Worm (Caenorhabditis elegans) whole organism, L4 larva: ENCODE measurements around the gene C02F5.2.

Source experiments
- D1046.2 ChIP-seq: fragments of 200-800 bp; sonication (Bioruptor generic); IDR thresholded peaks from 2 replicates; pipeline ENCODE4 v1.3.6; 2022; ENCODE audit warnings: missing genetic modification characterization, missing compliant biosample characterization
- F26F4.8 ChIP-seq: fragments of 200-800 bp; sonication (Bioruptor generic); conservative IDR thresholded peaks from 2 replicates; pipeline ENCODE4 v1.3.6; 2022; ENCODE audit warnings: missing genetic modification characterization, missing compliant biosample characterization
- F37D6.2 ChIP-seq: sonication (generic microtip); optimal IDR thresholded peaks from 2 replicates; lab custom pipeline; 2016; ENCODE audit warnings: mild to moderate bottlenecking, missing genetic modification characterization, missing compliant biosample characterization
- T20F7.1 ChIP-seq: fragments of 200-800 bp; sonication (Bioruptor generic); optimal IDR thresholded peaks from 2 replicates; lab custom pipeline; 2018; ENCODE audit warnings: mild to moderate bottlenecking, missing genetic modification characterization, missing compliant biosample characterization
- Y105C5A.15 ChIP-seq: fragments of 200-800 bp; sonication (Bioruptor generic); IDR thresholded peaks from 2 replicates; pipeline ENCODE4 v1.3.6; 2022; ENCODE audit warnings: missing genetic modification characterization, missing compliant biosample characterization
- aly-2 ChIP-seq: sonication (generic microtip); optimal IDR thresholded peaks from 2 replicates; lab custom pipeline; 2018; ENCODE audit warnings: missing biosample characterization, missing genetic modification characterization
- ceh-62 ChIP-seq: sonication (generic microtip); optimal IDR thresholded peaks from 2 replicates; lab custom pipeline; 2017; ENCODE audit warnings: missing biosample characterization, missing genetic modification characterization
- daf-16 ChIP-seq, 3 experiments: sonication (generic microtip); optimal IDR thresholded peaks; 2 replicates each; lab custom pipeline; 2016 to 2017; ENCODE audit warnings: missing genetic modification characterization in 3 of 3, missing genetic modification reagents in 3 of 3, mild to moderate bottlenecking in 2 of 3, missing compliant biosample characterization in 2 of 3, missing biosample characterization in 1 of 3, moderate library complexity in 1 of 3
- dmd-6 ChIP-seq: fragments of 200-800 bp; sonication (Bioruptor generic); IDR thresholded peaks from 2 replicates; pipeline ENCODE4 v1.3.6; 2022; ENCODE audit warnings: missing genetic modification reagents, missing genetic modification characterization, missing compliant biosample characterization
- dmd-9 ChIP-seq: fragments of 200-800 bp; sonication (Bioruptor generic); IDR thresholded peaks from 2 replicates; pipeline ENCODE4 v1.3.6; 2022; ENCODE audit warnings: missing genetic modification reagents, missing genetic modification characterization, missing compliant biosample characterization
- duxl-1 ChIP-seq: sonication (generic microtip); optimal IDR thresholded peaks from 2 replicates; lab custom pipeline; 2016; ENCODE audit warnings: mild to moderate bottlenecking, missing genetic modification characterization, moderate library complexity, missing compliant biosample characterization; ENCODE audit not compliant: poor library complexity
- dve-1 ChIP-seq: sonication (generic microtip); optimal IDR thresholded peaks from 2 replicates; lab custom pipeline; 2017; ENCODE audit warnings: antibody characterized with exemption, mild to moderate bottlenecking, missing genetic modification characterization, missing compliant biosample characterization; ENCODE audit not compliant: insufficient read depth
- fkh-10 ChIP-seq: fragments of 150-350 bp; optimal IDR thresholded peaks from 2 replicates; lab custom pipeline; 2014; ENCODE audit warnings: missing biosample characterization, missing genetic modification reagents, missing genetic modification characterization
- fos-1 ChIP-seq: fragments of 150-350 bp; optimal IDR thresholded peaks from 2 replicates; lab custom pipeline; 2014; ENCODE audit warnings: missing biosample characterization, missing genetic modification characterization
- hif-1 ChIP-seq, 2 experiments: sonication (generic microtip); optimal IDR thresholded peaks; 2 replicates each; lab custom pipeline; 2016 to 2017; ENCODE audit warnings: missing compliant biosample characterization in 2 of 2, missing genetic modification characterization in 2 of 2, missing genetic modification reagents in 2 of 2, missing genotype in 2 of 2, mild to moderate bottlenecking in 1 of 2
- hlh-11 ChIP-seq: fragments of 200-800 bp; sonication (Bioruptor generic); optimal IDR thresholded peaks from 2 replicates; lab custom pipeline; 2018; ENCODE audit warnings: mild to moderate bottlenecking, missing genetic modification characterization, missing compliant biosample characterization
- hlh-30 ChIP-seq: sonication (generic microtip); optimal IDR thresholded peaks from 2 replicates; lab custom pipeline; 2017; ENCODE audit warnings: antibody characterized with exemption, mild to moderate bottlenecking, missing genetic modification characterization, missing compliant biosample characterization; ENCODE audit not compliant: insufficient read depth
- hmg-1.1 ChIP-seq: fragments of 200-800 bp; sonication (Bioruptor generic); IDR thresholded peaks from 2 replicates; pipeline ENCODE4 v1.3.6; 2022; ENCODE audit warnings: missing genetic modification reagents, missing genetic modification characterization, missing compliant biosample characterization
- lin-29 ChIP-seq: fragments of 200-800 bp; sonication (Bioruptor generic); IDR thresholded peaks from 2 replicates; pipeline ENCODE4 v1.3.6; 2022; ENCODE audit warnings: missing genetic modification reagents, missing genetic modification characterization, missing compliant biosample characterization
- lin-38 ChIP-seq: fragments of 200-800 bp; sonication (Bioruptor generic); IDR thresholded peaks from 2 replicates; pipeline ENCODE4 v1.3.6; 2022; ENCODE audit warnings: missing genetic modification reagents, missing genetic modification characterization, missing compliant biosample characterization
- lsy-2 ChIP-seq, 2 experiments: fragments of 150-350 bp in 1 of 2; sonication (generic microtip) in 1 of 2; optimal IDR thresholded peaks; 2 replicates each; lab custom pipeline; 2014 to 2017; ENCODE audit warnings: missing biosample characterization in 2 of 2, missing genetic modification characterization in 2 of 2
- madf-5 ChIP-seq, 2 experiments: fragments of 200-800 bp; sonication (Bioruptor generic); IDR thresholded peaks; 2 replicates each; pipeline ENCODE4 v1.3.6; 2022; ENCODE audit warnings: missing compliant biosample characterization in 2 of 2, missing genetic modification characterization in 2 of 2
- mdt-29 ChIP-seq: fragments of 200-800 bp; sonication (Bioruptor generic); IDR thresholded peaks from 2 replicates; pipeline ENCODE4 v1.3.6; 2022; ENCODE audit warnings: missing genetic modification reagents, missing genetic modification characterization, missing compliant biosample characterization
- mep-1 ChIP-seq: fragments of 150-350 bp; sonication (generic microtip); optimal IDR thresholded peaks from 3 replicates; lab custom pipeline; 2014; ENCODE audit warnings: missing biosample characterization, missing genetic modification characterization
- nhr-102 ChIP-seq: sonication (generic microtip); optimal IDR thresholded peaks from 2 replicates; lab custom pipeline; 2016; ENCODE audit warnings: mild to moderate bottlenecking, missing genetic modification characterization, moderate library complexity, missing compliant biosample characterization
- nhr-28 ChIP-seq: fragments of 150-350 bp; optimal IDR thresholded peaks from 2 replicates; lab custom pipeline; 2014; ENCODE audit warnings: missing biosample characterization, missing genetic modification characterization
- pha-4 ChIP-seq, 2 experiments: fragments of 150-350 bp in 1 of 2; fragments of 200-800 bp in 1 of 2; sonication (Bioruptor generic) in 1 of 2; IDR thresholded peaks in 1 of 2; optimal IDR thresholded peaks in 1 of 2; 2 replicates each; pipeline versions ENCODE4 v1.3.6 to Lab custom; 2014 to 2022; ENCODE audit warnings: missing genetic modification characterization in 2 of 2, missing genetic modification reagents in 2 of 2, missing biosample characterization in 1 of 2, missing compliant biosample characterization in 1 of 2
- pqm-1 ChIP-seq: sonication (generic microtip); optimal IDR thresholded peaks from 2 replicates; lab custom pipeline; 2017; ENCODE audit warnings: missing biosample characterization, missing genetic modification characterization
- rbr-2 ChIP-seq: sonication (generic microtip); optimal IDR thresholded peaks from 2 replicates; lab custom pipeline; 2016; ENCODE audit warnings: missing genotype, missing genetic modification characterization, missing compliant biosample characterization
- saeg-2 ChIP-seq: fragments of 200-800 bp; sonication (Bioruptor generic); IDR thresholded peaks from 2 replicates; pipeline ENCODE4 v1.3.6; 2022; ENCODE audit warnings: missing genetic modification reagents, missing genetic modification characterization, missing compliant biosample characterization
- snpc-4 ChIP-seq: fragments of 150-350 bp; optimal IDR thresholded peaks from 2 replicates; lab custom pipeline; 2014; ENCODE audit warnings: missing biosample characterization, missing genetic modification characterization
- spr-3 ChIP-seq: fragments of 200-800 bp; sonication (Bioruptor generic); optimal IDR thresholded peaks from 2 replicates; lab custom pipeline; 2018; ENCODE audit warnings: mild to moderate bottlenecking, missing genetic modification characterization, missing compliant biosample characterization
- tag-97 ChIP-seq: fragments of 200-800 bp; sonication (Bioruptor generic); IDR thresholded peaks from 2 replicates; pipeline ENCODE4 v1.3.6; 2022; ENCODE audit warnings: missing genetic modification characterization, missing compliant biosample characterization
- unc-62 ChIP-seq, 3 experiments: fragments of 150-350 bp in 1 of 3; sonication (generic microtip); optimal IDR thresholded peaks in 2 of 3; peaks in 1 of 3; 1 replicate in 1 of 3; 2 replicates in 2 of 3; lab custom pipeline; 2014 to 2017; ENCODE audit warnings: missing biosample characterization in 3 of 3, missing genetic modification characterization in 3 of 3, missing genetic modification reagents in 3 of 3, missing genotype in 1 of 3
- zip-2 ChIP-seq: fragments of 150-350 bp; optimal IDR thresholded peaks from 2 replicates; lab custom pipeline; 2014; ENCODE audit warnings: missing biosample characterization, missing genetic modification characterization
- ztf-7 ChIP-seq: fragments of 150-350 bp; optimal IDR thresholded peaks from 2 replicates; lab custom pipeline; 2014; ENCODE audit warnings: missing biosample characterization, missing genetic modification characterization

C02F5.2 gene

DNA sequence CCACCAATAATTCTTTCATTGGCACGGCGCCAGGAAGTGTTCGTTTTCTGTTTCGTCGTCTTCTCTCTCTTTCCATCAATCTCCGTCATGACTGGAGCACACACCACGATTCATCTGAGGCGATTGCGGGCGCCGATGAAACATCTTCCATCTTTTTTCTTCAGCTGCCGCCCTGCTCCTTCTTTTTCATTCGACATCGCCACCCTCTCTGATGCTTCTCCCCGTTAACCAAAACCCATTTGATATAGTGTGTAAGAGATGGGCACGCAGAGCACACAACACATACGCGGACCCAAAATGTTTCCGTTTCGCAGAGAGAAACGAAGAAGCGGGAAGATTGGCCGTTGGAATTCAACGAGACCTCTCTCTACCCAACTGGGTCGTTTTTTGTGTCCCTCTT lies 38.1 kb downstream of the C02F5.2 start (continued):
- TF ChIP-seq nhr-102 (tag; lab: Kevin White, UChicago) = no peak
- TF ChIP-seq lin-38 (GFP tag; lab: Robert Waterston, UW) = no peak
- TF ChIP-seq spr-3 (GFP tag; lab: Kevin White, UChicago) = no peak
- no peak for TF ChIP-seq snpc-4 (tag; lab: Kevin White, UChicago)
- no peak for TF ChIP-seq T20F7.1 (GFP tag; lab: Kevin White, UChicago)
- peak in 1 of 2 experiments; percentile 86 for TF ChIP-seq unc-62 (GFP tag; optimal IDR thresholded peaks at IDR 0.05 in 1 of 2; lab: Kevin White, UChicago)
- no peak for TF ChIP-seq unc-62 (tag; optimal IDR thresholded peaks at IDR 0.05; lab: Kevin White, UChicago)
- no peak for TF ChIP-seq aly-2
- TF ChIP-seq fkh-10 = no peak
- no peak for TF ChIP-seq mdt-29 (GFP tag; lab: Robert Waterston, UW)
- TF ChIP-seq saeg-2 (GFP tag; lab: Robert Waterston, UW) = no peak
- no peak for TF ChIP-seq fos-1 (tag; lab: Kevin White, UChicago)
- no peak for TF ChIP-seq lsy-2 (tag; optimal IDR thresholded peaks at IDR 0.05; lab: Kevin White, UChicago)
- TF ChIP-seq ztf-7 (tag; lab: Kevin White, UChicago) = no peak
- TF ChIP-seq F37D6.2 (tag; lab: Kevin White, UChicago) = peak; percentile 10
- peak; percentile 26; the same call in 1 of the 2 replicates for TF ChIP-seq hmg-1.1 (GFP tag; lab: Robert Waterston, UW)
- no peak for TF ChIP-seq ceh-62 (tag; lab: Kevin White, UChicago)
- no peak for TF ChIP-seq zip-2 (tag; lab: Kevin White, UChicago)

- TF ChIP-seq unc-62 (GFP tag; optimal IDR thresholded peaks at IDR 0.05 in 1 of 2; lab: Kevin White, UChicago) (no peak), unc-62 (tag; optimal IDR thresholded peaks at IDR 0.05; lab: Kevin White, UChicago) (no peak), mep-1 (tag; lab: Kevin White, UChicago) (no peak), D1046.2 (GFP tag; lab: Robert Waterston, UW) (no peak), spr-3 (GFP tag; lab: Kevin White, UChicago) (no peak), mdt-29 (GFP tag; lab: Robert Waterston, UW) (no peak), pha-4 (GFP tag; IDR thresholded peaks at IDR 0.05; lab: Robert Waterston, UW) (no peak), pha-4 (tag; optimal IDR thresholded peaks at IDR 0.05; lab: Kevin White, UChicago) (no peak), Y105C5A.15 (GFP tag; lab: Robert Waterston, UW) (no peak), lin-29 (GFP tag; lab: Robert Waterston, UW) (no peak)
Measured at ce11 chrIII:8289181-8289580, 39.8 kb downstream of the C02F5.2 start.

ce11 chrIII:8291268-8292032 lies 42.0 kb downstream of the C02F5.2 start:
- TF ChIP-seq F26F4.8 (GFP tag; lab: Robert Waterston, UW) = no peak
- TF ChIP-seq dmd-6 = peak; percentile 78
- TF ChIP-seq daf-16 (GFP tag; optimal IDR thresholded peaks at IDR 0.05; lab: Kevin White, UChicago) = no peak
- peak; percentile 55 for TF ChIP-seq daf-16 (tag; optimal IDR thresholded peaks at IDR 0.05; lab: Kevin White, UChicago)
- TF ChIP-seq hlh-30 (tag; lab: Kevin White, UChicago) = peak; percentile 2
- TF ChIP-seq hif-1 (tag; optimal IDR thresholded peaks at IDR 0.05; lab: Kevin White, UChicago) = no peak
- TF ChIP-seq aly-2 = no peak
- TF ChIP-seq dmd-9 = no peak
- TF ChIP-seq nhr-28 = peak; percentile 74
- no peak for TF ChIP-seq D1046.2 (GFP tag; lab: Robert Waterston, UW)
- TF ChIP-seq madf-5 (GFP tag; IDR thresholded peaks at IDR 0.05; lab: Robert Waterston, UW) = no peak
- no peak for TF ChIP-seq pha-4 (GFP tag; IDR thresholded peaks at IDR 0.05; lab: Robert Waterston, UW)
- TF ChIP-seq pha-4 (tag; optimal IDR thresholded peaks at IDR 0.05; lab: Kevin White, UChicago) = no peak
- peak; percentile 74 for TF ChIP-seq dve-1 (tag; lab: Kevin White, UChicago)
- no peak for TF ChIP-seq rbr-2 (tag; lab: Kevin White, UChicago)
- peak; percentile 99 for TF ChIP-seq pqm-1
- TF ChIP-seq hlh-11 (tag; lab: Kevin White, UChicago) = peak; percentile 66
- TF ChIP-seq tag-97 = no peak
- TF ChIP-seq fkh-10 = no peak
- TF ChIP-seq T20F7.1 (GFP tag; lab: Kevin White, UChicago) = peak; percentile 41
- no peak for TF ChIP-seq duxl-1 (tag; lab: Kevin White, UChicago)
